Fruit fly (Drosophila melanogaster): ENCODE data around the gene Tgs1.

DNA sequence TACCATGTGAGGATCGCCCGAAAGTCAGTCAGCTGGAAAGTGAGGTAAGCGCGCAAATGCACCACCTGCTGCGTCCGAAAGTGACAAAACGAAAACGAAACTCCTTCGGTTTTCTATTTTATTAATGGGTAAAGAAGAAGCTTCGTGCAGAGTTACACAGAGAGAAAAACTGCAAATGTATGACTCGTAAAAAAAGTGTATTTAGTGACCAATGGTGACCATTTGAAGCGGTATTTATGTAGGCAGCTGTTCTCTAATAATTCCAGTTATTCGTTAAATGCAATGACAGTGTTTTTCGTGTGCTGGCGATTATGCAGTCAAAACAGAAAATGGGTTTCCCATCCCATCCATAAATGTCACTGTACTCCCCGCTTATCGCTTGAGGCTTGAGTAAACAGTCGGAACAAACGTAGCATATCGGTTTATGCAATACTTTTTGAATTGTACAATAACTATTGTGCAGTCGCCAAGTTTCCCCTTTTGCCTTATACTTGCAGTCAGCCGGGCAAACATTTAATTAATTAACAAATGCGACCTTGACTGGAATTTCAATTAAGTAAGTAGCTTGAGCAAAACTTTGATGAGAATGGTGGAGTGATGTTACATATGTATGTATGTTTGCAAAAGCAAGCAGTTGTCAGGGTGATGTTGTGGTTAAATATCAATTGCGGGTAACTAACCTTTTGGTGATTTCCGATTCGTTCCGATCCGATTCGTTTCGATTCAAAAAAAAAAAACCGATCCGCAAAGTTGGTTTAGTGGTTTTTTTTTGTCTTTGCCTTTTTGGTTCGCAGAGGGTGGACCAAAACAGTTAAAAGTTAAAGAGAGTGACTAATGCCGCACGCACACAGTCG, 42.3 kb downstream of the Tgs1 start:
- TF ChIP-seq CTCF (optimal IDR thresholded peaks at IDR 0.05) (no peak), CG8478 (optimal IDR thresholded peaks at IDR 0.05) (no peak)
